Worm (Caenorhabditis elegans) whole organism, L2 larva: ENCODE measurements around the gene R12C12.10.

Experiments
- alr-1 ChIP-seq: fragments of 150-350 bp; optimal IDR thresholded peaks from 2 replicates; lab custom pipeline; 2014; ENCODE audit warnings: missing biosample characterization, missing genetic modification characterization
- aly-2 ChIP-seq: fragments of 150-350 bp; optimal IDR thresholded peaks from 2 replicates; lab custom pipeline; 2014; ENCODE audit warnings: missing biosample characterization, missing genetic modification characterization
- ceh-16 ChIP-seq: fragments of 150-350 bp; optimal IDR thresholded peaks from 2 replicates; lab custom pipeline; 2014; ENCODE audit warnings: missing biosample characterization, missing genetic modification characterization
- fos-1 ChIP-seq: fragments of 150-350 bp; optimal IDR thresholded peaks from 2 replicates; lab custom pipeline; 2014; ENCODE audit warnings: missing biosample characterization, missing genetic modification characterization
- nhr-6 ChIP-seq: fragments of 150-350 bp; optimal IDR thresholded peaks from 2 replicates; lab custom pipeline; 2014; ENCODE audit warnings: missing biosample characterization, missing genetic modification characterization
- snpc-4 ChIP-seq: fragments of 150-350 bp; optimal IDR thresholded peaks from 2 replicates; lab custom pipeline; 2014; ENCODE audit warnings: missing biosample characterization, missing genetic modification characterization
- unc-39 ChIP-seq: fragments of 150-350 bp; optimal IDR thresholded peaks from 2 replicates; lab custom pipeline; 2014; ENCODE audit warnings: missing biosample characterization, missing genetic modification characterization
- unc-62 ChIP-seq: fragments of 150-350 bp; optimal IDR thresholded peaks from 2 replicates; lab custom pipeline; 2014; ENCODE audit warnings: missing biosample characterization, missing genetic modification reagents, missing genetic modification characterization

- TF ChIP-seq unc-39 (no peak), nhr-6 (tag; lab: Kevin White, UChicago) (no peak), alr-1 (tag; lab: Kevin White, UChicago) (no peak), fos-1 (tag; lab: Kevin White, UChicago) (peak; percentile 33), aly-2 (tag; lab: Kevin White, UChicago) (no peak), ceh-16 (tag; lab: Kevin White, UChicago) (no peak), unc-62 (no peak), snpc-4 (tag; lab: Kevin White, UChicago) (no peak)
These were observed 7.1 kb upstream of the R12C12.10 start, which contains the start of gene gldc-1 for ce11 chrII:6050120-6050519.
